Fruit fly (Drosophila melanogaster): ENCODE results near the gene sfl.

sfl gene

dm6 chr3L:6550178-6550977, 54.9 kb downstream of the sfl start, which contains the start of gene MCU:
TSS of gene MCU (plus strand) at chr3L:6550738.
- TF ChIP-seq Hnf4 (GFP tag; optimal IDR thresholded peaks at IDR 0.05) = peak; percentile 33
- peak; percentile 34 for TF ChIP-seq rgr (GFP tag; optimal IDR thresholded peaks at IDR 0.05)
- no peak for TF ChIP-seq br (GFP tag; optimal IDR thresholded peaks at IDR 0.05)
- no peak for TF ChIP-seq dl (GFP tag; optimal IDR thresholded peaks at IDR 0.05; ENCODE audit: insufficient read depth in 1 of 2, partially characterized antibody in 2 of 2)
- no peak for TF ChIP-seq N (GFP tag; optimal IDR thresholded peaks at IDR 0.05)
- TF ChIP-seq fru (GFP tag; optimal IDR thresholded peaks at IDR 0.05) = peak; percentile 13
- no peak for TF ChIP-seq Abd-B (GFP tag; optimal IDR thresholded peaks at IDR 0.05)
- no peak for TF ChIP-seq CG9705 (GFP tag; optimal IDR thresholded peaks at IDR 0.05)
- peak; percentile 79 for TF ChIP-seq brk (GFP tag; optimal IDR thresholded peaks at IDR 0.05)
- TF ChIP-seq Mio (GFP tag; optimal IDR thresholded peaks at IDR 0.05) = no peak
- TF ChIP-seq Myc (optimal IDR thresholded peaks at IDR 0.05) = peak; percentile 87
- peak; percentile 70 for TF ChIP-seq Hr83 (GFP tag; optimal IDR thresholded peaks at IDR 0.05; ENCODE audit: poor library complexity, severe bottlenecking)
- no peak for TF ChIP-seq OdsH (GFP tag; optimal IDR thresholded peaks at IDR 0.05)
- no peak for TF ChIP-seq woc (GFP tag; optimal IDR thresholded peaks at IDR 0.05)
- peak; percentile 44 for TF ChIP-seq tai (GFP tag; optimal IDR thresholded peaks at IDR 0.05)
- TF ChIP-seq Jra (GFP tag; optimal IDR thresholded peaks at IDR 0.05) = peak; percentile 65
- peak; percentile 22 for TF ChIP-seq h (GFP tag; optimal IDR thresholded peaks at IDR 0.05)
- peak; percentile 8 for TF ChIP-seq Dif (GFP tag; optimal IDR thresholded peaks at IDR 0.05; ENCODE audit: partially characterized antibody)

- TF ChIP-seq Hr83 (GFP tag; optimal IDR thresholded peaks at IDR 0.05; ENCODE audit: poor library complexity, severe bottlenecking) = no peak
- TF ChIP-seq sage (GFP tag; optimal IDR thresholded peaks at IDR 0.05) = peak; percentile 49
These were observed 55.5 kb downstream of the sfl start for dm6 chr3L:6550978-6551339.

dm6 chr3L:6551816-6552371, 56.4 kb downstream of the sfl start:
- peak in 1 of 2 experiments; percentile 45 for TF ChIP-seq foxo (GFP tag; optimal IDR thresholded peaks at IDR 0.05)
- TF ChIP-seq rgr (GFP tag; optimal IDR thresholded peaks at IDR 0.05) = peak; percentile 47
- TF ChIP-seq dmrt93B (GFP tag; optimal IDR thresholded peaks at IDR 0.05) = peak; percentile 35
- TF ChIP-seq Hnf4 (GFP tag; optimal IDR thresholded peaks at IDR 0.05) = peak; percentile 24
- TF ChIP-seq tai (GFP tag; optimal IDR thresholded peaks at IDR 0.05) = peak; percentile 16
- no peak for TF ChIP-seq CrebA (GFP tag; optimal IDR thresholded peaks at IDR 0.05; ENCODE audit: borderline replicate concordance)
- peak; percentile 12 for TF ChIP-seq ey (GFP tag; optimal IDR thresholded peaks at IDR 0.05)
- TF ChIP-seq Dif (GFP tag; optimal IDR thresholded peaks at IDR 0.05; ENCODE audit: partially characterized antibody) = no peak
- TF ChIP-seq GATAd (GFP tag; optimal IDR thresholded peaks at IDR 0.05) = no peak
- TF ChIP-seq brk (GFP tag; optimal IDR thresholded peaks at IDR 0.05) = no peak
- TF ChIP-seq sage (GFP tag; optimal IDR thresholded peaks at IDR 0.05) = peak; percentile 7
- peak; percentile 24 for TF ChIP-seq psq (GFP tag; optimal IDR thresholded peaks at IDR 0.05)
- TF ChIP-seq Sp1 (GFP tag; optimal IDR thresholded peaks at IDR 0.05) = peak; percentile 45
- peak; percentile 38 for TF ChIP-seq h (GFP tag; optimal IDR thresholded peaks at IDR 0.05)
- TF ChIP-seq CG32264 (GFP tag; optimal IDR thresholded peaks at IDR 0.05) = no peak
- TF ChIP-seq Myc (optimal IDR thresholded peaks at IDR 0.05) = no peak
- TF ChIP-seq OdsH (GFP tag; optimal IDR thresholded peaks at IDR 0.05) = peak; percentile 45
- peak; percentile 43 for TF ChIP-seq HLH106 (tag; optimal IDR thresholded peaks at IDR 0.05)
- TF ChIP-seq fru (GFP tag; optimal IDR thresholded peaks at IDR 0.05) = peak; percentile 15

- no peak for TF ChIP-seq CrebA (GFP tag; optimal IDR thresholded peaks at IDR 0.05; ENCODE audit: borderline replicate concordance)
- TF ChIP-seq Sp1 (GFP tag; optimal IDR thresholded peaks at IDR 0.05) = no peak
- TF ChIP-seq fru (GFP tag; optimal IDR thresholded peaks at IDR 0.05) = no peak
- TF ChIP-seq br (GFP tag; optimal IDR thresholded peaks at IDR 0.05) = no peak
- TF ChIP-seq h (GFP tag; optimal IDR thresholded peaks at IDR 0.05) = no peak
- TF ChIP-seq jim (GFP tag; optimal IDR thresholded peaks at IDR 0.05) = no peak
- no peak for TF ChIP-seq Vsx2 (GFP tag; optimal IDR thresholded peaks at IDR 0.05; ENCODE audit: partially characterized antibody)
- TF ChIP-seq Dif (GFP tag; optimal IDR thresholded peaks at IDR 0.05; ENCODE audit: partially characterized antibody) = no peak
- no peak for TF ChIP-seq dsf (GFP tag; optimal IDR thresholded peaks at IDR 0.05; ENCODE audit: borderline replicate concordance)
- TF ChIP-seq Abd-B (GFP tag; optimal IDR thresholded peaks at IDR 0.05) = no peak
- no peak for TF ChIP-seq sv (GFP tag; optimal IDR thresholded peaks at IDR 0.05)
These were observed 56.9 kb downstream of the sfl start for dm6 chr3L:6552420-6552819.
